Fruit fly (Drosophila melanogaster): ENCODE data around the gene CG5116.

DNA sequence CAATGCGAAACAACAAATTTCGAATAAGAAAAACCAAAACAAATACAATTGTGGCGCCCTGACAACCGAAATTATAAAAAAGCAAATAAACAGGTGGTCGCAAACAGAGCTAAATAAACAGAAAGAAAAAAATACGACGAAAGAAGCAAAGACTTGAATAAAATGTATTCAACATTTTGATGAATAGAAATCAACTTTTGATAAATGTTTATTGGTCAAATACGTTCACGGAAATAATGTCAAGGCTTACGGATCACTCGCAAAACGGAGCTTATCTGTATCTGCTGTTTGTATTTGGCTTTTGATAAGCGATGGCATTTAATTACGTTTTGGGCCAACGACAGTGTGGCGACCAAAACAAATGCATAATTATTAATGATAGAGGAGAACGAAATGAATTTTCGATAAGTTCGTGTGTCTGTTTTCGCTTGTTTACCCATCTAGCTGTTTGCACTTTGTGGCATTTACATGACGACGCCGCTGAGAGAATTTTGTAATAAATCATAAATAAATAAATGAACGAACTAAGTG lies 29.7 kb upstream of the CG5116 start:
- TF ChIP-seq HLH106 (tag; optimal IDR thresholded peaks at IDR 0.05) = no peak
- no peak for TF ChIP-seq jim (GFP tag; optimal IDR thresholded peaks at IDR 0.05)
- TF ChIP-seq tai (GFP tag; optimal IDR thresholded peaks at IDR 0.05) = peak; percentile 47
- peak; percentile 8 for TF ChIP-seq CG9705 (GFP tag; optimal IDR thresholded peaks at IDR 0.05)
- no peak for TF ChIP-seq Dfd (GFP tag; optimal IDR thresholded peaks at IDR 0.05)
- peak; percentile 12 for TF ChIP-seq h (GFP tag; optimal IDR thresholded peaks at IDR 0.05)
- TF ChIP-seq brk (GFP tag; optimal IDR thresholded peaks at IDR 0.05) = no peak
- TF ChIP-seq woc (GFP tag; optimal IDR thresholded peaks at IDR 0.05) = no peak
- peak; percentile 30 for TF ChIP-seq OdsH (GFP tag; optimal IDR thresholded peaks at IDR 0.05)
- no peak for TF ChIP-seq N (GFP tag; optimal IDR thresholded peaks at IDR 0.05)
- TF ChIP-seq rgr (GFP tag; optimal IDR thresholded peaks at IDR 0.05) = peak; percentile 4
- no peak for TF ChIP-seq Abd-B (GFP tag; optimal IDR thresholded peaks at IDR 0.05)
- no peak for TF ChIP-seq pan (optimal IDR thresholded peaks at IDR 0.05)
